Worm (Caenorhabditis elegans) whole organism, L4 larva: ENCODE measurements around the gene asah-2.

Experiments used
- D1046.2 ChIP-seq: fragments of 200-800 bp; sonication (Bioruptor generic); IDR thresholded peaks from 2 replicates; pipeline ENCODE4 v1.3.6; 2022; ENCODE audit warnings: missing genetic modification characterization, missing compliant biosample characterization
- F26F4.8 ChIP-seq: fragments of 200-800 bp; sonication (Bioruptor generic); conservative IDR thresholded peaks from 2 replicates; pipeline ENCODE4 v1.3.6; 2022; ENCODE audit warnings: missing genetic modification characterization, missing compliant biosample characterization
- F37D6.2 ChIP-seq: sonication (generic microtip); optimal IDR thresholded peaks from 2 replicates; lab custom pipeline; 2016; ENCODE audit warnings: mild to moderate bottlenecking, missing genetic modification characterization, missing compliant biosample characterization
- F49E8.2 ChIP-seq: sonication (generic microtip); optimal IDR thresholded peaks from 2 replicates; lab custom pipeline; 2016; ENCODE audit warnings: missing compliant biosample characterization, mild to moderate bottlenecking, missing genetic modification characterization, borderline replicate concordance
- T26A8.4 ChIP-seq: fragments of 200-800 bp; sonication (Bioruptor generic); IDR thresholded peaks from 2 replicates; pipeline ENCODE4 v1.3.6; 2022; ENCODE audit warnings: missing genetic modification characterization, missing compliant biosample characterization
- Y48G9A.11 ChIP-seq: fragments of 200-800 bp; sonication (Bioruptor generic); IDR thresholded peaks from 2 replicates; pipeline ENCODE4 v1.3.6; 2022; ENCODE audit warnings: missing genetic modification reagents, missing genetic modification characterization, missing compliant biosample characterization
- aha-1 ChIP-seq: fragments of 150-350 bp; peaks from one replicate; lab custom pipeline; 2014; ENCODE audit warnings: missing biosample characterization, missing genetic modification characterization
- ama-1 ChIP-seq: fragments of 150-350 bp; optimal IDR thresholded peaks from 2 replicates; lab custom pipeline; 2014; ENCODE audit warnings: inconsistent platforms, mixed read lengths
- arid-1 ChIP-seq: fragments of 200-800 bp; sonication (Bioruptor generic); conservative IDR thresholded peaks from 2 replicates; pipeline ENCODE4 v1.3.6; 2022; ENCODE audit warnings: missing genetic modification reagents, missing genetic modification characterization, missing compliant biosample characterization
- ceh-20 ChIP-seq: fragments of 200-800 bp; sonication (Bioruptor generic); IDR thresholded peaks from 2 replicates; pipeline ENCODE4 v1.3.6; 2022; ENCODE audit warnings: missing genetic modification reagents, missing genetic modification characterization, missing compliant biosample characterization
- ceh-28 ChIP-seq: fragments of 150-350 bp; optimal IDR thresholded peaks from 2 replicates; lab custom pipeline; 2014; ENCODE audit warnings: missing biosample characterization, missing genetic modification reagents, missing genetic modification characterization
- dmd-9 ChIP-seq: fragments of 200-800 bp; sonication (Bioruptor generic); IDR thresholded peaks from 2 replicates; pipeline ENCODE4 v1.3.6; 2022; ENCODE audit warnings: missing genetic modification reagents, missing genetic modification characterization, missing compliant biosample characterization
- dpl-1 ChIP-seq: fragments of 150-350 bp; optimal IDR thresholded peaks from 2 replicates; lab custom pipeline; 2014; ENCODE audit warnings: missing biosample characterization, missing genetic modification reagents, missing genetic modification characterization
- duxl-1 ChIP-seq: sonication (generic microtip); optimal IDR thresholded peaks from 2 replicates; lab custom pipeline; 2016; ENCODE audit warnings: mild to moderate bottlenecking, missing genetic modification characterization, moderate library complexity, missing compliant biosample characterization; ENCODE audit not compliant: poor library complexity
- dve-1 ChIP-seq: sonication (generic microtip); optimal IDR thresholded peaks from 2 replicates; lab custom pipeline; 2017; ENCODE audit warnings: antibody characterized with exemption, mild to moderate bottlenecking, missing genetic modification characterization, missing compliant biosample characterization; ENCODE audit not compliant: insufficient read depth
- fkh-10 ChIP-seq: fragments of 150-350 bp; optimal IDR thresholded peaks from 2 replicates; lab custom pipeline; 2014; ENCODE audit warnings: missing biosample characterization, missing genetic modification reagents, missing genetic modification characterization
- hlh-11 ChIP-seq: fragments of 200-800 bp; sonication (Bioruptor generic); optimal IDR thresholded peaks from 2 replicates; lab custom pipeline; 2018; ENCODE audit warnings: mild to moderate bottlenecking, missing genetic modification characterization, missing compliant biosample characterization
- hmg-1.1 ChIP-seq: fragments of 200-800 bp; sonication (Bioruptor generic); IDR thresholded peaks from 2 replicates; pipeline ENCODE4 v1.3.6; 2022; ENCODE audit warnings: missing genetic modification reagents, missing genetic modification characterization, missing compliant biosample characterization
- jun-1 ChIP-seq: fragments of 150-350 bp; optimal IDR thresholded peaks from 2 replicates; lab custom pipeline; 2014; ENCODE audit warnings: missing biosample characterization, missing genetic modification reagents, missing genetic modification characterization
- lim-7 ChIP-seq: fragments of 200-800 bp; sonication (Bioruptor generic); IDR thresholded peaks from 2 replicates; pipeline ENCODE4 v1.3.6; 2022; ENCODE audit warnings: missing genetic modification characterization, missing compliant biosample characterization
- lin-13 ChIP-seq: fragments of 150-350 bp; optimal IDR thresholded peaks from 2 replicates; lab custom pipeline; 2014; ENCODE audit warnings: missing biosample characterization, missing genetic modification reagents, missing genetic modification characterization
- lin-29 ChIP-seq: fragments of 200-800 bp; sonication (Bioruptor generic); IDR thresholded peaks from 2 replicates; pipeline ENCODE4 v1.3.6; 2022; ENCODE audit warnings: missing genetic modification reagents, missing genetic modification characterization, missing compliant biosample characterization
- lin-38 ChIP-seq: fragments of 200-800 bp; sonication (Bioruptor generic); IDR thresholded peaks from 2 replicates; pipeline ENCODE4 v1.3.6; 2022; ENCODE audit warnings: missing genetic modification reagents, missing genetic modification characterization, missing compliant biosample characterization
- lsy-2 ChIP-seq, 2 experiments: fragments of 150-350 bp in 1 of 2; sonication (generic microtip) in 1 of 2; optimal IDR thresholded peaks; 2 replicates each; lab custom pipeline; 2014 to 2017; ENCODE audit warnings: missing biosample characterization in 2 of 2, missing genetic modification characterization in 2 of 2
- madf-5 ChIP-seq, 2 experiments: fragments of 200-800 bp; sonication (Bioruptor generic); IDR thresholded peaks; 2 replicates each; pipeline ENCODE4 v1.3.6; 2022; ENCODE audit warnings: missing compliant biosample characterization in 2 of 2, missing genetic modification characterization in 2 of 2
- mdt-29 ChIP-seq: fragments of 200-800 bp; sonication (Bioruptor generic); IDR thresholded peaks from 2 replicates; pipeline ENCODE4 v1.3.6; 2022; ENCODE audit warnings: missing genetic modification reagents, missing genetic modification characterization, missing compliant biosample characterization
- mes-2 ChIP-seq: sonication (generic microtip); optimal IDR thresholded peaks from 2 replicates; lab custom pipeline; 2016; ENCODE audit warnings: missing genotype, mild to moderate bottlenecking, missing genetic modification characterization, missing compliant biosample characterization; ENCODE audit not compliant: poor library complexity, severe bottlenecking
- nhr-10 ChIP-seq: fragments of 150-350 bp; optimal IDR thresholded peaks from 2 replicates; lab custom pipeline; 2014; ENCODE audit warnings: missing biosample characterization, missing genetic modification characterization
- nhr-11 ChIP-seq: fragments of 150-350 bp; optimal IDR thresholded peaks from 2 replicates; lab custom pipeline; 2014; ENCODE audit warnings: missing biosample characterization, missing genetic modification characterization
- nhr-28 ChIP-seq: fragments of 150-350 bp; optimal IDR thresholded peaks from 2 replicates; lab custom pipeline; 2014; ENCODE audit warnings: missing biosample characterization, missing genetic modification characterization
- nhr-42 ChIP-seq: fragments of 200-800 bp; sonication (Bioruptor generic); IDR thresholded peaks from 2 replicates; pipeline ENCODE4 v1.3.6; 2022; ENCODE audit warnings: missing genetic modification characterization, missing compliant biosample characterization
- nhr-48 ChIP-seq: sonication (generic microtip); optimal IDR thresholded peaks from 2 replicates; lab custom pipeline; 2016; ENCODE audit warnings: mild to moderate bottlenecking, missing genetic modification characterization, missing compliant biosample characterization
- nhr-76 ChIP-seq: fragments of 150-350 bp; optimal IDR thresholded peaks from 2 replicates; lab custom pipeline; 2014; ENCODE audit warnings: missing biosample characterization, missing genetic modification characterization
- rbr-2 ChIP-seq: sonication (generic microtip); optimal IDR thresholded peaks from 2 replicates; lab custom pipeline; 2016; ENCODE audit warnings: missing genotype, missing genetic modification characterization, missing compliant biosample characterization
- sdz-12 ChIP-seq: fragments of 200-800 bp; sonication (Bioruptor generic); optimal IDR thresholded peaks from 2 replicates; lab custom pipeline; 2018; ENCODE audit warnings: mild to moderate bottlenecking, missing genetic modification characterization, missing compliant biosample characterization
- spr-1 ChIP-seq: sonication (generic microtip); optimal IDR thresholded peaks from 2 replicates; lab custom pipeline; 2016; ENCODE audit warnings: mild to moderate bottlenecking, missing genetic modification characterization, missing compliant biosample characterization
- unc-130 ChIP-seq: sonication (generic microtip); optimal IDR thresholded peaks from 2 replicates; lab custom pipeline; 2016; ENCODE audit warnings: missing genetic modification reagents, missing genetic modification characterization, missing compliant biosample characterization
- vab-7 ChIP-seq: fragments of 200-800 bp; sonication (Bioruptor generic); IDR thresholded peaks from 2 replicates; pipeline ENCODE4 v1.3.6; 2022; ENCODE audit warnings: missing genetic modification reagents, missing genetic modification characterization, missing compliant biosample characterization
- zag-1 ChIP-seq: fragments of 150-350 bp; optimal IDR thresholded peaks from 2 replicates; lab custom pipeline; 2014; ENCODE audit warnings: missing biosample characterization, missing genetic modification characterization
- zfp-2 ChIP-seq: sonication (generic microtip); optimal IDR thresholded peaks from 2 replicates; lab custom pipeline; 2016; ENCODE audit warnings: mild to moderate bottlenecking, missing genetic modification characterization, missing compliant biosample characterization
- zfp-3 ChIP-seq: fragments of 200-800 bp; sonication (Bioruptor generic); conservative IDR thresholded peaks from 2 replicates; pipeline ENCODE4 v1.3.6; 2022; ENCODE audit warnings: missing genetic modification reagents, missing genetic modification characterization, missing compliant biosample characterization
- ztf-11 ChIP-seq: fragments of 150-350 bp; optimal IDR thresholded peaks from 2 replicates; lab custom pipeline; 2014; ENCODE audit warnings: missing biosample characterization, missing genetic modification characterization

asah-2 gene

ce11 chrII:10174338-10174737 lies 34.9 kb downstream of the asah-2 start, which contains the start of gene F33H1.4:
TSS of gene F33H1.4 (plus strand) at chrII:10174648.
- TF ChIP-seq nhr-42 (GFP tag; lab: Robert Waterston, UW): 0 out of 2 replicates have a peak, but pooled peaks have one; percentile 15
- TF ChIP-seq jun-1: no peak
- no peak for TF ChIP-seq sdz-12 (GFP tag; lab: Kevin White, UChicago)
- peak; percentile 33; the same call in 1 of the 2 replicates for TF ChIP-seq zfp-3 (GFP tag; lab: Robert Waterston, UW)
- no peak for TF ChIP-seq F26F4.8 (GFP tag; lab: Robert Waterston, UW)
- peak; percentile 57; the same call in 1 of the 2 replicates for TF ChIP-seq lin-38 (GFP tag; lab: Robert Waterston, UW)
- no peak for TF ChIP-seq D1046.2 (GFP tag; lab: Robert Waterston, UW)
- TF ChIP-seq unc-130 (GFP tag; lab: Kevin White, UChicago): peak; percentile 20
- TF ChIP-seq nhr-10 (tag; lab: Kevin White, UChicago): no peak
- 0 out of 2 replicates have a peak, but pooled peaks have one; percentile 24 for TF ChIP-seq ceh-20
- no peak for TF ChIP-seq vab-7
- TF ChIP-seq Y48G9A.11: 0 out of 2 replicates have a peak, but pooled peaks have one; percentile 6
- peak; percentile 77 to 96 for TF ChIP-seq lsy-2 (tag; optimal IDR thresholded peaks at IDR 0.05; lab: Kevin White, UChicago)
- TF ChIP-seq lin-13 (GFP tag; lab: Kevin White, UChicago): peak; percentile 99
- no peak for TF ChIP-seq aha-1
- no peak for TF ChIP-seq dve-1 (tag; lab: Kevin White, UChicago)
- TF ChIP-seq nhr-48 (tag; lab: Kevin White, UChicago): peak; percentile 21
- peak; percentile 8 for TF ChIP-seq F49E8.2 (tag; lab: Kevin White, UChicago)
- TF ChIP-seq hlh-11 (tag; lab: Kevin White, UChicago): peak; percentile 51
- no peak for TF ChIP-seq dmd-9
- TF ChIP-seq F37D6.2 (tag; lab: Kevin White, UChicago): peak; percentile 69
- TF ChIP-seq hmg-1.1 (GFP tag; lab: Robert Waterston, UW): peak; percentile 74
- peak; percentile 80 for TF ChIP-seq nhr-11 (tag; lab: Kevin White, UChicago)
- no peak for TF ChIP-seq lim-7 (GFP tag; lab: Robert Waterston, UW)
- TF ChIP-seq rbr-2 (tag; lab: Kevin White, UChicago): peak; percentile 3
- peak; percentile 25; the same call in 1 of the 2 replicates for TF ChIP-seq T26A8.4 (GFP tag; lab: Robert Waterston, UW)
- TF ChIP-seq ceh-28 (tag; lab: Kevin White, UChicago): peak; percentile 51
- TF ChIP-seq dpl-1: peak; percentile 47
- TF ChIP-seq fkh-10 (GFP tag; lab: Kevin White, UChicago): peak; percentile 3
- TF ChIP-seq zag-1 (tag; lab: Kevin White, UChicago): no peak
- peak; percentile 44 for TF ChIP-seq duxl-1
- peak; percentile 57 for TF ChIP-seq ama-1 (lab: Kevin White, UChicago)
- TF ChIP-seq nhr-28 (tag; lab: Kevin White, UChicago): peak; percentile 12
- no peak for TF ChIP-seq ztf-11 (tag; lab: Kevin White, UChicago)
- TF ChIP-seq arid-1 (GFP tag; lab: Robert Waterston, UW): peak; percentile 62; the same call in 1 of the 2 replicates
- no peak for TF ChIP-seq spr-1 (tag; lab: Kevin White, UChicago)
- TF ChIP-seq lin-29 (GFP tag; lab: Robert Waterston, UW): 0 out of 2 replicates have a peak, but pooled peaks have one; percentile 19
- peak; percentile 80 for TF ChIP-seq mes-2 (tag; lab: Kevin White, UChicago)

- TF ChIP-seq mdt-29 (no peak), madf-5 (GFP tag; IDR thresholded peaks at IDR 0.05; lab: Robert Waterston, UW) (no peak), jun-1 (no peak), F26F4.8 (GFP tag; lab: Robert Waterston, UW) (no peak), nhr-76 (no peak), zfp-2 (tag; lab: Kevin White, UChicago) (no peak), rbr-2 (tag; lab: Kevin White, UChicago) (no peak)
Observed at ce11 chrII:10182634-10183033, 43.2 kb downstream of the asah-2 start, which contains the start of gene srd-1. TSS of gene srd-1 (minus strand) at chrII:10182734.
